Worm (Caenorhabditis elegans): ENCODE measurements around the gene clec-177.
A peak's percentile ranks its signal among the peaks of the same experiment; 100 is the strongest.

clec-177 gene

ce11 chrIV:4977176-4977693 is 9.1 kb upstream of the clec-177 start, which contains the start of gene E03H12.5:
Gene E03H12.5, plus strand, starts transcription at chrIV:4977226.
- TF ChIP-seq set-16 (GFP tag; IDR thresholded peaks at IDR 0.05) (peak; percentile 91; the same call in 1 of the 2 replicates), php-3 (GFP tag; IDR thresholded peaks at IDR 0.05) (no peak), pqm-1 (tag; optimal IDR thresholded peaks at IDR 0.05) (no peak), rbr-2 (tag; optimal IDR thresholded peaks at IDR 0.05) (no peak), mxl-2 (GFP tag; conservative IDR thresholded peaks at IDR 0.05) (0 out of 2 replicates have a peak, but pooled peaks have one; percentile 8)

- TF ChIP-seq attf-4 (tag; optimal IDR thresholded peaks at IDR 0.05) (no peak), ceh-20 (GFP tag; IDR thresholded peaks at IDR 0.05) (no peak), mdt-29 (GFP tag; IDR thresholded peaks at IDR 0.05) (no peak), mes-2 (tag; optimal IDR thresholded peaks at IDR 0.05; ENCODE audit: poor library complexity, severe bottlenecking) (no peak), unc-130 (GFP tag; optimal IDR thresholded peaks at IDR 0.05) (no peak), zag-1 (tag; optimal IDR thresholded peaks at IDR 0.05) (no peak), nhr-102 (tag; optimal IDR thresholded peaks at IDR 0.05) (no peak), egl-27 (tag; optimal IDR thresholded peaks at IDR 0.05) (no peak), F37D6.2 (tag; optimal IDR thresholded peaks at IDR 0.05) (no peak), nhr-48 (tag; optimal IDR thresholded peaks at IDR 0.05) (no peak), R02D3.7 (tag; optimal IDR thresholded peaks at IDR 0.05) (no peak), daf-16 (GFP tag; optimal IDR thresholded peaks at IDR 0.05) (no peak), daf-16 (tag; optimal IDR thresholded peaks at IDR 0.05) (no peak), lin-38 (GFP tag; IDR thresholded peaks at IDR 0.05) (no peak), T20F7.1 (GFP tag; optimal IDR thresholded peaks at IDR 0.05) (no peak), nhr-28 (tag; optimal IDR thresholded peaks at IDR 0.05) (no peak), aly-2 (tag; optimal IDR thresholded peaks at IDR 0.05) (no peak), dmd-9 (GFP tag; IDR thresholded peaks at IDR 0.05) (no peak)
These were observed 5.3 kb upstream of the clec-177 start, which contains the start of gene srz-24 for ce11 chrIV:4981027-4981426. Gene srz-24, minus strand, starts transcription at chrIV:4981127.

ce11 chrIV:4982477-4982876 is 3.9 kb upstream of the clec-177 start, which contains the start of gene E03H12.4:
Gene E03H12.4, plus strand, starts transcription at chrIV:4982596.
- no peak for TF ChIP-seq egl-43 (GFP tag; IDR thresholded peaks at IDR 0.05)
- no peak for TF ChIP-seq Y48G9A.11 (GFP tag; IDR thresholded peaks at IDR 0.05)
- peak in 1 of 2 experiments; percentile 96 for TF ChIP-seq unc-62 (GFP tag; optimal IDR thresholded peaks at IDR 0.05 in 1 of 2)
- no peak for TF ChIP-seq unc-62 (tag; optimal IDR thresholded peaks at IDR 0.05)
- no peak for TF ChIP-seq zip-11 (GFP tag; IDR thresholded peaks at IDR 0.05)
- TF ChIP-seq jun-1 (tag; optimal IDR thresholded peaks at IDR 0.05): no peak
- no peak for TF ChIP-seq vab-7 (GFP tag; IDR thresholded peaks at IDR 0.05)
- TF ChIP-seq zag-1 (tag; optimal IDR thresholded peaks at IDR 0.05): no peak

- TF ChIP-seq hmg-1.1 (GFP tag; IDR thresholded peaks at IDR 0.05): no peak
- no peak for TF ChIP-seq zag-1 (tag; optimal IDR thresholded peaks at IDR 0.05)
- TF ChIP-seq lin-13 (GFP tag; optimal IDR thresholded peaks at IDR 0.05): no peak
- no peak for TF ChIP-seq hlh-30 (tag; optimal IDR thresholded peaks at IDR 0.05; ENCODE audit: insufficient read depth)
These were observed 2.6 kb upstream of the clec-177 start, which contains the start of gene clec-176 for ce11 chrIV:4983746-4984145. Gene clec-176, plus strand, starts transcription at chrIV:4984046.

ce11 chrIV:4988531-4988930 is 2.2 kb downstream of the clec-177 start, which contains the start of gene E03H12.7:
Gene E03H12.7, minus strand, starts transcription at chrIV:4988631.
- TF ChIP-seq nhr-102 (tag; optimal IDR thresholded peaks at IDR 0.05): no peak
- TF ChIP-seq egl-27 (tag; optimal IDR thresholded peaks at IDR 0.05): no peak
- TF ChIP-seq T26A8.4 (GFP tag; IDR thresholded peaks at IDR 0.05): no peak
- no peak for TF ChIP-seq cey-2 (tag; optimal IDR thresholded peaks at IDR 0.05; ENCODE audit: borderline replicate concordance, insufficient read depth)
- TF ChIP-seq ceh-28 (tag; optimal IDR thresholded peaks at IDR 0.05): no peak
- TF ChIP-seq gei-8 (GFP tag; optimal IDR thresholded peaks at IDR 0.05): no peak
- no peak for TF ChIP-seq mep-1 (tag; optimal IDR thresholded peaks at IDR 0.05)
- TF ChIP-seq nhr-42 (GFP tag; IDR thresholded peaks at IDR 0.05): no peak
- no peak for TF ChIP-seq nhr-28 (tag; optimal IDR thresholded peaks at IDR 0.05)
- no peak for TF ChIP-seq ama-1 (optimal IDR thresholded peaks at IDR 0.05)
- TF ChIP-seq tra-1 (GFP tag; IDR thresholded peaks at IDR 0.05): no peak
- no peak for TF ChIP-seq fos-1 (tag; optimal IDR thresholded peaks at IDR 0.05)
- TF ChIP-seq ceh-62 (tag; optimal IDR thresholded peaks at IDR 0.05): no peak
- no peak for TF ChIP-seq daf-16 (GFP tag; optimal IDR thresholded peaks at IDR 0.05)
- no peak for TF ChIP-seq daf-16 (tag; optimal IDR thresholded peaks at IDR 0.05)
- no peak for TF ChIP-seq nhr-11 (tag; optimal IDR thresholded peaks at IDR 0.05)
